Worm (Caenorhabditis elegans): Measurements from ENCODE around the gene nhr-156.

nhr-156 gene

ce11 chrV:3938789-3939188 lies 32.9 kb downstream of the nhr-156 start, which contains the start of gene cyp-35B1:
Gene cyp-35B1 (plus strand): TSS chrV:3939032.
- TF ChIP-seq nhr-237 (tag; optimal IDR thresholded peaks at IDR 0.05) (no peak), nhr-67 (tag; optimal IDR thresholded peaks at IDR 0.05) (no peak), ceh-28 (tag; optimal IDR thresholded peaks at IDR 0.05) (peak; percentile 19)

- TF ChIP-seq hmg-11 (tag; optimal IDR thresholded peaks at IDR 0.05), result no peak
- no peak for TF ChIP-seq lin-39 (tag; optimal IDR thresholded peaks at IDR 0.05)
- no peak for TF ChIP-seq ztf-4 (tag; optimal IDR thresholded peaks at IDR 0.05)
- no peak for TF ChIP-seq fkh-2 (tag; optimal IDR thresholded peaks at IDR 0.05)
- TF ChIP-seq nhr-23 (tag; optimal IDR thresholded peaks at IDR 0.05), result no peak
- no peak for TF ChIP-seq nhr-11 (tag; optimal IDR thresholded peaks at IDR 0.05)
- no peak for TF ChIP-seq mml-1 (tag; optimal IDR thresholded peaks at IDR 0.05)
- no peak for TF ChIP-seq ceh-28 (tag; optimal IDR thresholded peaks at IDR 0.05)
Observed at ce11 chrV:3941860-3942259, 36.0 kb downstream of the nhr-156 start, which contains the start of gene cyp-35B2. Gene cyp-35B2 (plus strand): TSS chrV:3942160.

- TF ChIP-seq lin-39 (tag; optimal IDR thresholded peaks at IDR 0.05) (no peak), unc-39 (tag; optimal IDR thresholded peaks at IDR 0.05) (no peak), skn-1 (tag; optimal IDR thresholded peaks at IDR 0.05) (no peak), nhr-12 (tag; optimal IDR thresholded peaks at IDR 0.05) (no peak), nhr-28 (tag; optimal IDR thresholded peaks at IDR 0.05) (no peak), ceh-16 (tag; optimal IDR thresholded peaks at IDR 0.05) (no peak), nhr-23 (tag; optimal IDR thresholded peaks at IDR 0.05) (no peak), daf-12 (tag; optimal IDR thresholded peaks at IDR 0.05) (no peak), elt-1 (tag; optimal IDR thresholded peaks at IDR 0.05) (no peak), hmg-11 (tag; optimal IDR thresholded peaks at IDR 0.05) (no peak), pha-4 (tag; optimal IDR thresholded peaks at IDR 0.05) (no peak), nhr-11 (tag; optimal IDR thresholded peaks at IDR 0.05) (no peak), nhr-25 (tag; optimal IDR thresholded peaks at IDR 0.05) (no peak)
Observed at ce11 chrV:3943364-3943763, 37.5 kb downstream of the nhr-156 start.

ce11 chrV:3945053-3945452 lies 39.1 kb downstream of the nhr-156 start, which contains the start of gene cyp-35B3:
Gene cyp-35B3 (plus strand): TSS chrV:3945353.
- no peak for TF ChIP-seq aly-2 (tag; optimal IDR thresholded peaks at IDR 0.05)
- no peak for TF ChIP-seq snpc-4 (tag; optimal IDR thresholded peaks at IDR 0.05)
- TF ChIP-seq lin-39 (tag; optimal IDR thresholded peaks at IDR 0.05), result no peak
- TF ChIP-seq ceh-82 (tag; optimal IDR thresholded peaks at IDR 0.05), result no peak
- TF ChIP-seq nhr-76 (tag; optimal IDR thresholded peaks at IDR 0.05), result no peak
- TF ChIP-seq skn-1 (tag; optimal IDR thresholded peaks at IDR 0.05), result no peak
- no peak for TF ChIP-seq nhr-67 (tag; optimal IDR thresholded peaks at IDR 0.05)
- no peak for TF ChIP-seq jun-1 (tag; optimal IDR thresholded peaks at IDR 0.05)
- no peak for TF ChIP-seq eor-1 (tag; optimal IDR thresholded peaks at IDR 0.05)

ce11 chrV:3949723-3950122 lies 43.8 kb downstream of the nhr-156 start, which contains the start of gene dach-1:
Gene dach-1 (plus strand): TSS chrV:3950023.
- TF ChIP-seq jun-1 (tag; optimal IDR thresholded peaks at IDR 0.05) (no peak), ceh-28 (tag; optimal IDR thresholded peaks at IDR 0.05) (no peak), nfya-1 (tag; optimal IDR thresholded peaks at IDR 0.05; ENCODE audit: insufficient read depth) (no peak), fkh-10 (GFP tag; optimal IDR thresholded peaks at IDR 0.05) (no peak), nhr-67 (tag; optimal IDR thresholded peaks at IDR 0.05) (no peak), nhr-77 (tag; optimal IDR thresholded peaks at IDR 0.05) (no peak), fkh-2 (tag; optimal IDR thresholded peaks at IDR 0.05) (no peak), ztf-11 (tag; optimal IDR thresholded peaks at IDR 0.05) (no peak), nhr-11 (tag; optimal IDR thresholded peaks at IDR 0.05) (no peak), skn-1 (tag; optimal IDR thresholded peaks at IDR 0.05) (no peak), nhr-43 (tag; optimal IDR thresholded peaks at IDR 0.05; ENCODE audit: poor library complexity, severe bottlenecking) (no peak), zag-1 (tag; optimal IDR thresholded peaks at IDR 0.05) (no peak), lsy-12 (tag; optimal IDR thresholded peaks at IDR 0.05) (no peak), hmg-11 (tag; optimal IDR thresholded peaks at IDR 0.05) (no peak), nhr-23 (tag; optimal IDR thresholded peaks at IDR 0.05) (no peak), aly-2 (tag; optimal IDR thresholded peaks at IDR 0.05) (no peak)

- TF ChIP-seq pqm-1 (tag; optimal IDR thresholded peaks at IDR 0.05) (no peak), nhr-12 (tag; optimal IDR thresholded peaks at IDR 0.05) (no peak), ztf-4 (tag; optimal IDR thresholded peaks at IDR 0.05) (no peak), egl-27 (tag; optimal IDR thresholded peaks at IDR 0.05) (no peak), elt-2 (tag; optimal IDR thresholded peaks at IDR 0.05) (no peak), nhr-76 (tag; optimal IDR thresholded peaks at IDR 0.05) (no peak), egl-5 (tag; optimal IDR thresholded peaks at IDR 0.05) (no peak), R02D3.7 (tag; optimal IDR thresholded peaks at IDR 0.05) (no peak)
Observed at ce11 chrV:3953739-3954138, 47.8 kb downstream of the nhr-156 start, which contains the start of gene str-247. Gene str-247 (plus strand): TSS chrV:3954039.

All from whole organism, L3 larva.